Worm (Caenorhabditis elegans): ENCODE measurements around the gene srz-97.

Gene srz-97

DNA sequence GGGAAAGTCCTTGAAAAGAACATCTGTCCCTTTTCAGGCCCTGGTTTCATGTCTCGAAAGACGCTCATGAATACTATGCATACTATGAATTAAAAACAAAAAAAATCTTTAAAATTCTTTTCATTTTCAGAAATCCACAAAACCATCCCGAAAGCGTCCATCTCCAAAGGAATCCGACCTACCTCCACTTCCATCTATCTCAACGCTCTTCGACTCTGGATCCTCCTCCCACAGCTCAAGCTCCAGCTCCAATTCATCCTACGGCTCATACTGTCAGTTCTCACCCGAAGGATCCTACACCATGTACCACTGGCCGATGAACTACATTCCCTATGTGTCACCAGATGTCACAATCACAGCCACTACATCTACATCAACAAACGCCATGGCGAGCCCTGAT lies 40.5 kb upstream of the srz-97 start:
- no peak for TF ChIP-seq ceh-82 (tag; optimal IDR thresholded peaks at IDR 0.05)
- TF ChIP-seq sem-4 (tag; optimal IDR thresholded peaks at IDR 0.05) = no peak
- TF ChIP-seq unc-39 (tag; optimal IDR thresholded peaks at IDR 0.05) = no peak

ce11 chrV:14508005-14508521 lies 40.0 kb upstream of the srz-97 start, which contains the start of gene R02D5.1:
TSS of gene R02D5.1 (plus strand) at chrV:14508249.
- no peak for TF ChIP-seq lin-13 (GFP tag; optimal IDR thresholded peaks at IDR 0.05)
- peak; percentile 88 for TF ChIP-seq blmp-1 (tag; optimal IDR thresholded peaks at IDR 0.05; ENCODE audit: insufficient read depth)

ce11 chrV:14506713-14507675 lies 38.9 kb upstream of the srz-97 start:
- no peak for TF ChIP-seq R02D3.7 (tag; optimal IDR thresholded peaks at IDR 0.05)
- TF ChIP-seq unc-55 (GFP tag; optimal IDR thresholded peaks at IDR 0.05) = no peak
- no peak for TF ChIP-seq nhr-237 (tag; optimal IDR thresholded peaks at IDR 0.05)
- TF ChIP-seq snpc-4 (tag; optimal IDR thresholded peaks at IDR 0.05) = no peak
- no peak for TF ChIP-seq nhr-10 (tag; optimal IDR thresholded peaks at IDR 0.05)
- no peak for TF ChIP-seq elt-3 (tag; optimal IDR thresholded peaks at IDR 0.05)
- no peak for TF ChIP-seq F13H6.1 (tag; optimal IDR thresholded peaks at IDR 0.05)
- TF ChIP-seq unc-62 (GFP tag; optimal IDR thresholded peaks at IDR 0.05) = no peak
- TF ChIP-seq elt-1 (tag; optimal IDR thresholded peaks at IDR 0.05) = peak; percentile 100
- TF ChIP-seq skn-1 (tag; optimal IDR thresholded peaks at IDR 0.05) = no peak
- TF ChIP-seq nhr-12 (tag; optimal IDR thresholded peaks at IDR 0.05) = no peak
- no peak for TF ChIP-seq sma-3 (GFP tag; optimal IDR thresholded peaks at IDR 0.05)
- no peak for TF ChIP-seq peb-1 (tag; optimal IDR thresholded peaks at IDR 0.05)
- no peak for TF ChIP-seq mbf-1 (tag; optimal IDR thresholded peaks at IDR 0.05)
- TF ChIP-seq ama-1 (optimal IDR thresholded peaks at IDR 0.05) = no peak
- TF ChIP-seq mab-5 (tag; optimal IDR thresholded peaks at IDR 0.05) = no peak
- TF ChIP-seq ztf-11 (tag; optimal IDR thresholded peaks at IDR 0.05) = no peak
- TF ChIP-seq nhr-23 (tag; optimal IDR thresholded peaks at IDR 0.05) = peak; percentile 98
- no peak for TF ChIP-seq aly-2 (tag; optimal IDR thresholded peaks at IDR 0.05)
- TF ChIP-seq alr-1 (tag; optimal IDR thresholded peaks at IDR 0.05) = no peak
- TF ChIP-seq lin-39 (tag; optimal IDR thresholded peaks at IDR 0.05) = no peak
- TF ChIP-seq ztf-1 (GFP tag; conservative IDR thresholded peaks at IDR 0.05) = no peak
- peak; percentile 90 for TF ChIP-seq blmp-1 (tag; optimal IDR thresholded peaks at IDR 0.05; ENCODE audit: insufficient read depth)
- peak; percentile 60 for TF ChIP-seq sem-4 (tag; optimal IDR thresholded peaks at IDR 0.05)
- TF ChIP-seq unc-39 (tag; optimal IDR thresholded peaks at IDR 0.05) = no peak
- no peak for TF ChIP-seq zag-1 (tag; optimal IDR thresholded peaks at IDR 0.05)
- no peak for TF ChIP-seq nhr-11 (tag; optimal IDR thresholded peaks at IDR 0.05)
- peak; percentile 84 for TF ChIP-seq nhr-25 (tag; optimal IDR thresholded peaks at IDR 0.05)
- TF ChIP-seq ceh-16 (tag; optimal IDR thresholded peaks at IDR 0.05) = peak; percentile 100
- TF ChIP-seq ztf-4 (tag; optimal IDR thresholded peaks at IDR 0.05) = no peak
- TF ChIP-seq sma-9 (GFP tag; optimal IDR thresholded peaks at IDR 0.05) = peak; percentile 94
- TF ChIP-seq sma-9 (tag; optimal IDR thresholded peaks at IDR 0.05) = no peak
- peak; percentile 84 for TF ChIP-seq egl-27 (tag; optimal IDR thresholded peaks at IDR 0.05)
- no peak for TF ChIP-seq mdl-1 (tag; optimal IDR thresholded peaks at IDR 0.05)
- no peak for TF ChIP-seq ZK546.5 (tag; optimal IDR thresholded peaks at IDR 0.05)
- peak in 1 of 2 experiments; percentile 15 for TF ChIP-seq lsy-2 (tag; optimal IDR thresholded peaks at IDR 0.05)
- TF ChIP-seq nhr-129 (tag; optimal IDR thresholded peaks at IDR 0.05) = no peak
- TF ChIP-seq gmeb-1 (tag; optimal IDR thresholded peaks at IDR 0.05) = no peak
- no peak for TF ChIP-seq C34F6.9 (tag; optimal IDR thresholded peaks at IDR 0.05)

All from whole organism, L2 larva.